Worm (Caenorhabditis elegans) whole organism, mixed stage, embryonic: Measurements from ENCODE around the gene B0244.16.

ENCODE experiments used
- M03D4.4 ChIP-seq: sonication (generic microtip); optimal IDR thresholded peaks from 2 replicates; lab custom pipeline; 2017; ENCODE audit warnings: mild to moderate bottlenecking, missing genetic modification characterization, missing compliant biosample characterization
- bed-3 ChIP-seq: fragments of 200-800 bp; sonication (Bioruptor generic); optimal IDR thresholded peaks from 3 replicates; lab custom pipeline; 2018; ENCODE audit warnings: mild to moderate bottlenecking, missing genetic modification characterization, moderate library complexity, missing compliant biosample characterization
- blmp-1 ChIP-seq: fragments of 150-350 bp; optimal IDR thresholded peaks from 2 replicates; lab custom pipeline; 2014; ENCODE audit warnings: missing biosample characterization, missing genetic modification characterization
- ceh-39 ChIP-seq: fragments of 150-350 bp; optimal IDR thresholded peaks from 2 replicates; lab custom pipeline; 2014; ENCODE audit warnings: missing biosample characterization, missing genetic modification characterization
- ceh-43 ChIP-seq: fragments of 200-800 bp; sonication (Bioruptor generic); optimal IDR thresholded peaks from 2 replicates; lab custom pipeline; 2018; ENCODE audit warnings: mild to moderate bottlenecking, missing genetic modification characterization, moderate library complexity, missing compliant biosample characterization
- ceh-83 ChIP-seq: fragments of 200-800 bp; sonication (Bioruptor generic); optimal IDR thresholded peaks from 2 replicates; lab custom pipeline; 2018; ENCODE audit warnings: mild to moderate bottlenecking, missing genetic modification characterization, missing compliant biosample characterization
- ces-1 ChIP-seq: fragments of 150-350 bp; optimal IDR thresholded peaks from 2 replicates; lab custom pipeline; 2014; ENCODE audit warnings: missing biosample characterization, missing genetic modification reagents, missing genetic modification characterization
- cnd-1 ChIP-seq: fragments of 200-800 bp; sonication (Bioruptor generic); optimal IDR thresholded peaks from 2 replicates; lab custom pipeline; 2018; ENCODE audit warnings: mild to moderate bottlenecking, missing genetic modification characterization, missing compliant biosample characterization
- drap-1 ChIP-seq: fragments of 200-800 bp; sonication (Bioruptor generic); optimal IDR thresholded peaks from 3 replicates; lab custom pipeline; 2018; ENCODE audit warnings: mild to moderate bottlenecking, missing genetic modification characterization, missing compliant biosample characterization
- elt-1 ChIP-seq: sonication (generic microtip); optimal IDR thresholded peaks from 2 replicates; lab custom pipeline; 2017; ENCODE audit warnings: missing genetic modification characterization, mild to moderate bottlenecking, missing compliant biosample characterization, antibody characterized with exemption, moderate library complexity, borderline replicate concordance; ENCODE audit not compliant: insufficient read depth
- elt-3 ChIP-seq: fragments of 150-350 bp; optimal IDR thresholded peaks from 2 replicates; lab custom pipeline; 2014; ENCODE audit warnings: missing biosample characterization, missing genetic modification characterization
- flh-1 ChIP-seq: fragments of 200-800 bp; sonication (Bioruptor generic); optimal IDR thresholded peaks from 2 replicates; lab custom pipeline; 2018; ENCODE audit warnings: mild to moderate bottlenecking, missing genetic modification characterization, moderate library complexity, missing compliant biosample characterization
- ham-2 ChIP-seq: fragments of 200-800 bp; sonication (Bioruptor generic); optimal IDR thresholded peaks from 2 replicates; lab custom pipeline; 2018; ENCODE audit warnings: mild to moderate bottlenecking, missing genetic modification characterization, missing compliant biosample characterization
- hlh-1 ChIP-seq: fragments of 150-350 bp; optimal IDR thresholded peaks from 2 replicates; lab custom pipeline; 2014; ENCODE audit warnings: missing biosample characterization, missing genetic modification reagents, missing genetic modification characterization
- lin-13 ChIP-seq: fragments of 150-350 bp; optimal IDR thresholded peaks from 2 replicates; lab custom pipeline; 2014; ENCODE audit warnings: missing biosample characterization, missing genetic modification characterization
- lin-32 ChIP-seq: fragments of 200-800 bp; sonication (Bioruptor generic); optimal IDR thresholded peaks from 2 replicates; lab custom pipeline; 2018; ENCODE audit warnings: mild to moderate bottlenecking, missing genetic modification characterization, missing compliant biosample characterization
- lsy-2 ChIP-seq: fragments of 150-350 bp; optimal IDR thresholded peaks from 2 replicates; lab custom pipeline; 2014; ENCODE audit warnings: missing biosample characterization, missing genetic modification characterization
- mab-5 ChIP-seq: fragments of 150-350 bp; optimal IDR thresholded peaks from 2 replicates; lab custom pipeline; 2014; ENCODE audit warnings: missing biosample characterization, missing genetic modification characterization
- mep-1 ChIP-seq: fragments of 150-350 bp; optimal IDR thresholded peaks from 2 replicates; lab custom pipeline; 2017; ENCODE audit warnings: missing biosample characterization, missing genetic modification reagents, missing genetic modification characterization, inconsistent platforms
- mls-2 ChIP-seq: sonication (generic microtip); optimal IDR thresholded peaks from 2 replicates; lab custom pipeline; 2016; ENCODE audit warnings: mild to moderate bottlenecking, missing genetic modification characterization, moderate library complexity, missing compliant biosample characterization
- nhr-12 ChIP-seq: fragments of 150-350 bp; optimal IDR thresholded peaks from 2 replicates; lab custom pipeline; 2014; ENCODE audit warnings: missing biosample characterization, missing genetic modification characterization
- nhr-2 ChIP-seq: fragments of 150-350 bp; optimal IDR thresholded peaks from 2 replicates; lab custom pipeline; 2014; ENCODE audit warnings: missing biosample characterization, missing genetic modification characterization
- nhr-237 ChIP-seq: fragments of 150-350 bp; optimal IDR thresholded peaks from 2 replicates; lab custom pipeline; 2014; ENCODE audit warnings: missing biosample characterization, missing genetic modification characterization
- nhr-28 ChIP-seq: fragments of 150-350 bp; optimal IDR thresholded peaks from 2 replicates; lab custom pipeline; 2014; ENCODE audit warnings: missing biosample characterization, missing genetic modification characterization
- nhr-76 ChIP-seq: sonication (generic microtip); optimal IDR thresholded peaks from 2 replicates; lab custom pipeline; 2017; ENCODE audit warnings: missing biosample characterization, missing genetic modification characterization
- pha-4 ChIP-seq: fragments of 150-350 bp; optimal IDR thresholded peaks from 2 replicates; lab custom pipeline; 2018; ENCODE audit warnings: missing biosample characterization, missing genetic modification reagents, missing genetic modification characterization
- snpc-4 ChIP-seq: fragments of 150-350 bp; optimal IDR thresholded peaks from 2 replicates; lab custom pipeline; 2014; ENCODE audit warnings: missing biosample characterization, missing genetic modification characterization
- sptf-1 ChIP-seq: sonication (generic microtip); optimal IDR thresholded peaks from 2 replicates; lab custom pipeline; 2017; ENCODE audit warnings: mild to moderate bottlenecking, missing genetic modification characterization, moderate library complexity, missing compliant biosample characterization
- tbx-8 ChIP-seq: fragments of 200-800 bp; sonication (Bioruptor generic); optimal IDR thresholded peaks from 2 replicates; lab custom pipeline; 2018; ENCODE audit warnings: mild to moderate bottlenecking, missing genetic modification characterization, moderate library complexity, missing compliant biosample characterization
- unc-120 ChIP-seq: sonication (generic microtip); optimal IDR thresholded peaks from 2 replicates; lab custom pipeline; 2017; ENCODE audit warnings: missing genetic modification characterization, missing compliant biosample characterization; ENCODE audit not compliant: poor library complexity, severe bottlenecking
- unc-62 ChIP-seq: fragments of 150-350 bp; optimal IDR thresholded peaks from 2 replicates; lab custom pipeline; 2014; ENCODE audit warnings: missing biosample characterization, missing genetic modification reagents, missing genetic modification characterization
- zip-8 ChIP-seq: fragments of 150-350 bp; optimal IDR thresholded peaks from 2 replicates; lab custom pipeline; 2014; ENCODE audit warnings: missing biosample characterization, missing genetic modification characterization
- ztf-11 ChIP-seq: fragments of 150-350 bp; optimal IDR thresholded peaks from 2 replicates; lab custom pipeline; 2014; ENCODE audit warnings: missing biosample characterization, missing genetic modification characterization

B0244.16 gene

DNA sequence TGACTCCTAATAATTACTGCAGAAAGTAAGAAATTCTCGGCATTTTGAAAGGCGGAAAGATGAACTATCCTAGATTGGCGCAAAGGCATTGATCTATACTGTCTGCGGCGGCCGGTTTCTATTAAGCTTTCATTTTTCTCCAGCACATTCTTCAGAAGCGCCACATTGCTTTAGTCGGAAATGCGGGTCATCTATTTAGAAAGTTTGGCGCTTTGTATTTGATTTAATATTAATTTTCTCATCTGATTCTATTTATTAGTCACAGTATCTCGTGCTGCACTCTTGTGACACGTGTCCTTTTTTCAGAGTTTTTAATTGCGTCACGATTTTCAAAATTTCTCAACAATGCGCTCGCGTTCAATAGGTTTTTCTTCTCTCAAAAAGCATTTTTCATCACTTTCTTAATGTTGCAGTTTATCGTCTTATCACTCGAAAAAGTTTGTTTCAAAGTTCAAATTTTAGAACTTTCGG, 25.7 kb upstream of the B0244.16 start:
- TF ChIP-seq pha-4 (tag; lab: Kevin White, UChicago) (no peak), snpc-4 (no peak), bed-3 (GFP tag; lab: Kevin White, UChicago) (no peak), blmp-1 (no peak), mls-2 (tag; lab: Kevin White, UChicago) (no peak), nhr-237 (tag; lab: Kevin White, UChicago) (no peak), elt-3 (tag; lab: Kevin White, UChicago) (no peak), ztf-11 (no peak), M03D4.4 (tag; lab: Kevin White, UChicago) (no peak), ceh-43 (no peak), lsy-2 (no peak), sptf-1 (tag; lab: Kevin White, UChicago) (no peak)

DNA sequence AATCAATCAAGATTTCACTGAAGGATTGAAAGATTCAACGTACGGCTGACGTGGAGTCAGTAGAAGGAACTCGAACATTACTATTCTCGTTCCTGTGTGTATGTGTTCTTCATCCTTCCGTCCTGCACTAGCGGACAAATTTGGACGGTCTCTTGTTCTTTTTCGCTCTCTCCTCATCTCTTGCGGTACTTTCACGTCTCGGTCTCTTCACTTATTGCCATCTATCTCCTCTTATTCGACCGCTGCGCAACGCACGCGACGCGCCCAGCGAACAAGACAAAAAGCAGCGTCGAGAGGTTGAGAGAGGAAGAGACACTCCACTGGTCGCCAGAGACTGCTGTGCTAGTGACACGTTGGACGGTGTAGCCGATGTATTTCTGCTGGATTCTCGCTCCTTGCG, 25.3 kb upstream of the B0244.16 start:
- TF ChIP-seq unc-62 (GFP tag; lab: Kevin White, UChicago) (peak; percentile 68), ceh-39 (tag; lab: Kevin White, UChicago) (peak; percentile 48), pha-4 (tag; lab: Kevin White, UChicago) (peak; percentile 78), nhr-2 (tag; lab: Kevin White, UChicago) (peak; percentile 3), elt-1 (tag; lab: Kevin White, UChicago) (peak; percentile 41), nhr-237 (tag; lab: Kevin White, UChicago) (peak; percentile 54), lin-13 (tag; lab: Kevin White, UChicago) (peak; percentile 50), unc-120 (peak; percentile 86), nhr-76 (no peak), lsy-2 (peak; percentile 53), flh-1 (no peak), hlh-1 (tag; lab: Kevin White, UChicago) (peak; percentile 42), nhr-28 (tag; lab: Kevin White, UChicago) (no peak), zip-8 (tag; lab: Kevin White, UChicago) (peak; percentile 25), mep-1 (tag; lab: Kevin White, UChicago) (peak; percentile 88), ceh-43 (no peak), mab-5 (no peak), drap-1 (GFP tag; lab: Kevin White, UChicago) (peak; percentile 38), nhr-12 (tag; lab: Kevin White, UChicago) (no peak), sptf-1 (tag; lab: Kevin White, UChicago) (peak; percentile 30), tbx-8 (GFP tag; lab: Kevin White, UChicago) (no peak), mls-2 (tag; lab: Kevin White, UChicago) (peak; percentile 33), snpc-4 (no peak), M03D4.4 (tag; lab: Kevin White, UChicago) (no peak), ces-1 (peak; percentile 80), ham-2 (peak; percentile 91), ztf-11 (peak; percentile 40), blmp-1 (no peak), ceh-83 (GFP tag; lab: Kevin White, UChicago) (no peak)

DNA sequence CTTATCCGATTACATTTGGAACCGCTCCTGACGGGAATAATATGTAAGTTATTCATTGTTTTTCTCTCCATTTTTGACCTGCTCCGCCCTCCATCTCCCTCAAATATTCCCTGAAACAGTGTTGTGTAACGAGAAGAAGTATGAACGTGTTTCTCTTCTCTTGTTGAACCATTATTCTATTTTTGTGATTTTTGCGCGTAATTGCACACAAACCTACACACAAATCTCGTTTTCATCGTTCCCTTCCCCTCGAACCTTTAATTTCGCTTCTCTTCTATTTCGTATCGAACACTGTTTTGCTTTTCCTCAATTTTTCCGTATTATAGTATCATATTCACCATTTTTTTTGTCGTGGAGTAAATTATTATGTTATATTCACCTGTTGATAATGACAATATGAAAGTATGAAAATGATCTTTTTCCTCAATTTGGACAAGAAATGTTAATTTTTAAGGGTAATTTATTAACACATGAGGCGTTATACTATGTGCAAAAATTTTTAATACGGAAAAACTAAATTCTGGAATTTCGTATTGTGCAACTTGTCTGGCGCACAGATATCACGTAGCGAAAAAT, 23.5 kb upstream of the B0244.16 start:
- TF ChIP-seq cnd-1: no peak
- TF ChIP-seq hlh-1 (tag; lab: Kevin White, UChicago): no peak
- no peak for TF ChIP-seq mep-1 (tag; lab: Kevin White, UChicago)
- TF ChIP-seq tbx-8 (GFP tag; lab: Kevin White, UChicago): no peak
- TF ChIP-seq zip-8 (tag; lab: Kevin White, UChicago): no peak
- TF ChIP-seq mab-5: no peak
- no peak for TF ChIP-seq lin-32 (GFP tag; lab: Kevin White, UChicago)
- no peak for TF ChIP-seq blmp-1
- no peak for TF ChIP-seq ztf-11
- no peak for TF ChIP-seq drap-1 (GFP tag; lab: Kevin White, UChicago)
- TF ChIP-seq ceh-43: no peak
- TF ChIP-seq nhr-12 (tag; lab: Kevin White, UChicago): no peak
- no peak for TF ChIP-seq lin-13 (tag; lab: Kevin White, UChicago)
- TF ChIP-seq pha-4 (tag; lab: Kevin White, UChicago): no peak
- TF ChIP-seq lsy-2: no peak
- no peak for TF ChIP-seq elt-1 (tag; lab: Kevin White, UChicago)
- TF ChIP-seq sptf-1 (tag; lab: Kevin White, UChicago): no peak

DNA sequence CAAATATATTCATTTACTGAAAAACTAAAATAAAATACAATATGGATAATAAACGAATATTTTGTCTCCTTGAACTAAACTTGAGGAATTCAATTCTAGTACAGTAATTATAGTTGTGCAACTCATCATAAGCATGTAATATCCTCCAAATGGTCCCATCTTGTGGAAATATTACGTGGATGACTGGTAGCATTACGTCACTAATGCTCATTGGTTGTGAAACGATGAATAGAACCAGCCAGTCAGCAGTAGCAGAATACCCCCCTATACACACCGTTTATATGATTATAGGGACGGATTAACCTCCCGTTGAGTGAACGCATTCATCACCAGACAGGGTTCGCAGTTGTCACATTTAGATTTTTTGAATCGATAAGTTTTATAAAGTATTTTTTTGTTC, 22.4 kb upstream of the B0244.16 start:
- TF ChIP-seq nhr-2 (tag; lab: Kevin White, UChicago): peak; percentile 91
- TF ChIP-seq ces-1: peak; percentile 26
- peak; percentile 89 for TF ChIP-seq zip-8 (tag; lab: Kevin White, UChicago)
- TF ChIP-seq elt-3 (tag; lab: Kevin White, UChicago): no peak
- TF ChIP-seq ztf-11: peak; percentile 6
- TF ChIP-seq ceh-39 (tag; lab: Kevin White, UChicago): peak; percentile 50
- peak; percentile 23 for TF ChIP-seq unc-62 (GFP tag; lab: Kevin White, UChicago)
- TF ChIP-seq bed-3 (GFP tag; lab: Kevin White, UChicago): no peak
